Fruit fly (Drosophila melanogaster): ENCODE data around the gene CG6638.

CG6638 gene

DNA sequence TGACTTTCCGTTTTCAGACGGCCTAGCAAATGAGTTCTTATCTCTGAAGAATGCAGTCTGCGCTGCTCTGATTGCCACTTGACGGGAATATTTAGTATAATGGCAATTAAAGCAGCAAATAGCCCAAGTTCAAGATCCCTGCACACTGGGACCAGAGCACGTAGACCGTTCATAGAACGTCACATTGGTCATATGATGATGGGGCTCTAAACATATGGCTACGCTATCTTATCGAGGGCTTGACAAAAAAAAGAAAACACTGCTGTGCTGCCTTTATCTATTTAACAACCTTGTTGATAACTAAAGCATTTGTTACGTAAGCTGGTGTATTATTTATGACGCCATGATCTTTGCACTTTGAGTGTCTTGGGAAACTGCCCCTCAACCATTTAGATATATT, 4.9 kb upstream of the CG6638 start:
- TF ChIP-seq CG11093 (GFP tag; IDR thresholded peaks at IDR 0.05) (no peak), unc-4 (GFP tag; IDR thresholded peaks at IDR 0.05; ENCODE audit: partially characterized antibody) (no peak), CG31365 (tag; optimal IDR thresholded peaks at IDR 0.05) (no peak), CG4730 (GFP tag; IDR thresholded peaks at IDR 0.05) (no peak), CG6272 (GFP tag; IDR thresholded peaks at IDR 0.05) (no peak), Dref (GFP tag; IDR thresholded peaks at IDR 0.05) (no peak), Ptx1 (GFP tag; IDR thresholded peaks at IDR 0.05) (no peak), CG34376 (GFP tag; optimal IDR thresholded peaks at IDR 0.05) (peak; percentile 23), Pdp1 (GFP tag; optimal IDR thresholded peaks at IDR 0.05) (peak in 1 of 2 experiments; percentile 85), sug (tag; optimal IDR thresholded peaks at IDR 0.05) (no peak), Dip3 (GFP tag; optimal IDR thresholded peaks at IDR 0.05) (no peak), CG11247 (GFP tag; IDR thresholded peaks at IDR 0.05) (no peak), psq (GFP tag; optimal IDR thresholded peaks at IDR 0.05) (no peak), ham (GFP tag; IDR thresholded peaks at IDR 0.05) (no peak), CG12769 (tag; optimal IDR thresholded peaks at IDR 0.05) (no peak), PHDP (tag; optimal IDR thresholded peaks at IDR 0.05) (no peak), exex (tag; optimal IDR thresholded peaks at IDR 0.05) (peak; percentile 61), CG7963 (GFP tag; IDR thresholded peaks at IDR 0.05; ENCODE audit: partially characterized antibody) (no peak), Ets65A (GFP tag) (peak; percentile 21), mirr (GFP tag; optimal IDR thresholded peaks at IDR 0.05) (peak; percentile 10), dmrt99B (tag; optimal IDR thresholded peaks at IDR 0.05) (no peak), sd (tag; optimal IDR thresholded peaks at IDR 0.05) (peak; percentile 10), Bteb2 (GFP tag; optimal IDR thresholded peaks at IDR 0.05) (no peak), Drgx (GFP tag; IDR thresholded peaks at IDR 0.05) (no peak), GATAe (GFP tag; conservative IDR thresholded peaks at IDR 0.05) (peak; percentile 84), grn (GFP tag; optimal IDR thresholded peaks at IDR 0.05) (no peak), CG31388 (GFP tag; optimal IDR thresholded peaks at IDR 0.05) (no peak), BtbVII (GFP tag; optimal IDR thresholded peaks at IDR 0.05) (peak; percentile 34)

dm6 chr3L:8579513-8579912, 3.6 kb upstream of the CG6638 start:
- TF ChIP-seq CG12769 (tag; optimal IDR thresholded peaks at IDR 0.05), result peak; percentile 23
- TF ChIP-seq eyg (GFP tag; optimal IDR thresholded peaks at IDR 0.05), result no peak
- TF ChIP-seq sr (GFP tag; IDR thresholded peaks at IDR 0.05), result peak; percentile 77
- peak; percentile 64; the same call in 1 of the 2 replicates for TF ChIP-seq CG7372 (GFP tag; IDR thresholded peaks at IDR 0.05)
- peak; percentile 28; the same call in 1 of the 2 replicates for TF ChIP-seq CG14441 (GFP tag; IDR thresholded peaks at IDR 0.05)
- TF ChIP-seq CG2202 (tag; optimal IDR thresholded peaks at IDR 0.05), result no peak
- peak; percentile 45 for TF ChIP-seq Med (GFP tag)
- TF ChIP-seq CG6254 (GFP tag; optimal IDR thresholded peaks at IDR 0.05), result no peak
- no peak for TF ChIP-seq CG4404 (GFP tag; IDR thresholded peaks at IDR 0.05)

- TF ChIP-seq BtbVII (GFP tag; optimal IDR thresholded peaks at IDR 0.05) (no peak), CG2875 (GFP tag; optimal IDR thresholded peaks at IDR 0.05) (no peak), chm (GFP tag; IDR thresholded peaks at IDR 0.05) (peak; percentile 39; the same call in 1 of the 2 replicates), CG31224 (GFP tag; IDR thresholded peaks at IDR 0.05) (0 out of 2 replicates have a peak, but pooled peaks have one; percentile 6), hth (optimal IDR thresholded peaks at IDR 0.05) (no peak), bigmax (GFP tag; optimal IDR thresholded peaks at IDR 0.05) (no peak), ci (GFP tag; IDR thresholded peaks at IDR 0.05) (0 out of 3 replicates have a peak, but pooled peaks have one; percentile 36), so (GFP tag; IDR thresholded peaks at IDR 0.05) (no peak), sqz (GFP tag; optimal IDR thresholded peaks at IDR 0.05) (peak; percentile 15), hkb (optimal IDR thresholded peaks at IDR 0.05) (no peak), hkb (GFP tag; IDR thresholded peaks at IDR 0.05) (0 out of 2 replicates have a peak, but pooled peaks have one; percentile 25), CG10274 (GFP tag; optimal IDR thresholded peaks at IDR 0.05) (no peak), Adf1 (GFP tag; IDR thresholded peaks at IDR 0.05) (peak; percentile 56; the same call in 1 of the 2 replicates), CG42726 (GFP tag; IDR thresholded peaks at IDR 0.05; ENCODE audit: partially characterized antibody) (no peak), CG17186 (GFP tag; optimal IDR thresholded peaks at IDR 0.05) (no peak), ems (GFP tag; optimal IDR thresholded peaks at IDR 0.05) (no peak), Hey (tag; optimal IDR thresholded peaks at IDR 0.05) (peak; percentile 10)
Measured at dm6 chr3L:8578470-8578869, 2.6 kb upstream of the CG6638 start.
